Worm (Caenorhabditis elegans) whole organism, L1 larva: ENCODE measurements around the gene F09G2.1.

ENCODE experiments used
- C04F5.9 ChIP-seq: sonication (generic microtip); optimal IDR thresholded peaks from 2 replicates; lab custom pipeline; 2016; ENCODE audit warnings: missing genetic modification characterization, missing compliant biosample characterization
- C16A3.4 ChIP-seq: fragments of 150-350 bp; optimal IDR thresholded peaks from 2 replicates; lab custom pipeline; 2014; ENCODE audit warnings: missing biosample characterization, missing genetic modification characterization
- F16B12.6 ChIP-seq: fragments of 150-350 bp; optimal IDR thresholded peaks from 2 replicates; lab custom pipeline; 2014; ENCODE audit warnings: missing biosample characterization, missing genetic modification characterization
- Y116A8C.19 ChIP-seq: sonication (generic microtip); optimal IDR thresholded peaks from 2 replicates; lab custom pipeline; 2016; ENCODE audit warnings: missing compliant biosample characterization, missing genetic modification characterization, borderline replicate concordance
- ama-1 ChIP-seq: fragments of 150-350 bp; optimal IDR thresholded peaks from 2 replicates; lab custom pipeline; 2014
- blmp-1 ChIP-seq: fragments of 150-350 bp; optimal IDR thresholded peaks from 2 replicates; lab custom pipeline; 2014; ENCODE audit warnings: missing biosample characterization, missing genetic modification characterization
- ceh-63 ChIP-seq: fragments of 200-800 bp; sonication (Bioruptor generic); optimal IDR thresholded peaks from 2 replicates; lab custom pipeline; 2018; ENCODE audit warnings: mild to moderate bottlenecking, missing genetic modification characterization, missing compliant biosample characterization
- ces-1 ChIP-seq: fragments of 150-350 bp; optimal IDR thresholded peaks from 2 replicates; lab custom pipeline; 2014; ENCODE audit warnings: missing biosample characterization, missing genetic modification reagents, missing genetic modification characterization
- dpl-1 ChIP-seq, 3 experiments: fragments of 150-350 bp in 2 of 3; sonication (generic microtip) in 1 of 3; optimal IDR thresholded peaks; 2 replicates each; lab custom pipeline; 2014 to 2017; ENCODE audit warnings: missing biosample characterization in 3 of 3, missing genetic modification characterization in 3 of 3, missing genetic modification reagents in 3 of 3
- dsc-1 ChIP-seq: sonication (generic microtip); optimal IDR thresholded peaks from 2 replicates; lab custom pipeline; 2016; ENCODE audit warnings: mild to moderate bottlenecking, missing genetic modification characterization, missing compliant biosample characterization
- efl-1 ChIP-seq, 4 experiments: fragments of 150-350 bp; optimal IDR thresholded peaks in 3 of 4; peaks in 1 of 4; 1 replicate in 1 of 4; 2 replicates in 3 of 4; lab custom pipeline; 2014; ENCODE audit warnings: missing biosample characterization in 2 of 4, missing genetic modification characterization in 2 of 4, missing genetic modification reagents in 2 of 4
- efl-3 ChIP-seq: fragments of 200-800 bp; sonication (Bioruptor generic); optimal IDR thresholded peaks from 2 replicates; lab custom pipeline; 2018; ENCODE audit warnings: mild to moderate bottlenecking, missing genetic modification characterization, missing compliant biosample characterization
- egl-27 ChIP-seq, 2 experiments: fragments of 150-350 bp in 1 of 2; sonication (generic microtip); optimal IDR thresholded peaks; 3 replicates each; lab custom pipeline; 2017 to 2018; ENCODE audit warnings: missing biosample characterization in 2 of 2, missing genetic modification characterization in 2 of 2, missing genetic modification reagents in 2 of 2
- ets-5 ChIP-seq: fragments of 200-800 bp; sonication (Bioruptor generic); IDR thresholded peaks from 2 replicates; pipeline ENCODE4 v1.3.6; 2022; ENCODE audit warnings: missing genetic modification characterization, missing compliant biosample characterization
- irx-1 ChIP-seq: sonication (generic microtip); optimal IDR thresholded peaks from 2 replicates; lab custom pipeline; 2016; ENCODE audit warnings: missing genetic modification characterization, missing compliant biosample characterization
- jun-1 ChIP-seq: fragments of 150-350 bp; optimal IDR thresholded peaks from 2 replicates; lab custom pipeline; 2014; ENCODE audit warnings: missing biosample characterization, missing genetic modification reagents, missing genetic modification characterization
- lin-13 ChIP-seq: fragments of 150-350 bp; optimal IDR thresholded peaks from 2 replicates; lab custom pipeline; 2014; ENCODE audit warnings: missing biosample characterization, missing genetic modification reagents, missing genetic modification characterization
- lin-15B ChIP-seq: fragments of 150-350 bp; sonication (generic microtip); optimal IDR thresholded peaks from 3 replicates; lab custom pipeline; 2014; ENCODE audit warnings: missing biosample characterization, missing genetic modification characterization
- lir-3 ChIP-seq: sonication (generic microtip); optimal IDR thresholded peaks from 2 replicates; lab custom pipeline; 2016; ENCODE audit warnings: mild to moderate bottlenecking, missing genetic modification characterization, moderate library complexity, missing compliant biosample characterization; ENCODE audit not compliant: poor library complexity
- lsy-2 ChIP-seq, 2 experiments: fragments of 150-350 bp; optimal IDR thresholded peaks; 2 replicates each; lab custom pipeline; 2014; ENCODE audit warnings: missing biosample characterization in 2 of 2, missing genetic modification characterization in 2 of 2
- mdl-1 ChIP-seq, 2 experiments: fragments of 150-350 bp; optimal IDR thresholded peaks; 2 replicates each; lab custom pipeline; 2014 to 2017; ENCODE audit warnings: missing biosample characterization in 2 of 2, missing genetic modification characterization in 2 of 2, inconsistent platforms in 1 of 2
- mef-2 ChIP-seq: fragments of 150-350 bp; optimal IDR thresholded peaks from 2 replicates; lab custom pipeline; 2014; ENCODE audit warnings: missing biosample characterization, missing genetic modification characterization
- nhr-11 ChIP-seq: fragments of 150-350 bp; optimal IDR thresholded peaks from 2 replicates; lab custom pipeline; 2014; ENCODE audit warnings: missing biosample characterization, missing genetic modification characterization
- nhr-12 ChIP-seq: sonication (generic microtip); optimal IDR thresholded peaks from 2 replicates; lab custom pipeline; 2017; ENCODE audit warnings: missing biosample characterization, missing genetic modification characterization
- nhr-20 ChIP-seq: sonication (generic microtip); optimal IDR thresholded peaks from 2 replicates; lab custom pipeline; 2016; ENCODE audit warnings: mild to moderate bottlenecking, missing genetic modification characterization, missing compliant biosample characterization
- nhr-28 ChIP-seq: fragments of 150-350 bp; optimal IDR thresholded peaks from 2 replicates; lab custom pipeline; 2014; ENCODE audit warnings: missing biosample characterization, missing genetic modification characterization
- nhr-47 ChIP-seq: sonication (generic microtip); optimal IDR thresholded peaks from 2 replicates; lab custom pipeline; 2016; ENCODE audit warnings: mild to moderate bottlenecking, missing genetic modification characterization, moderate library complexity, missing compliant biosample characterization
- nhr-76 ChIP-seq: sonication (generic microtip); optimal IDR thresholded peaks from 2 replicates; lab custom pipeline; 2017; ENCODE audit warnings: missing biosample characterization, missing genetic modification characterization
- nhr-84 ChIP-seq: sonication (generic microtip); optimal IDR thresholded peaks from 2 replicates; lab custom pipeline; 2017; ENCODE audit warnings: missing biosample characterization, missing genetic modification characterization
- nhr-85 ChIP-seq: sonication (generic microtip); peaks from one replicate; lab custom pipeline; 2016; ENCODE audit warnings: missing genetic modification characterization, inconsistent platforms, missing compliant biosample characterization
- nhr-90 ChIP-seq: sonication (generic microtip); optimal IDR thresholded peaks from 2 replicates; lab custom pipeline; 2016; ENCODE audit warnings: mild to moderate bottlenecking, missing genetic modification characterization, missing compliant biosample characterization; ENCODE audit not compliant: poor library complexity
- pag-3 ChIP-seq: sonication (generic microtip); optimal IDR thresholded peaks from 2 replicates; lab custom pipeline; 2017; ENCODE audit warnings: missing genetic modification characterization, mild to moderate bottlenecking, missing compliant biosample characterization, antibody characterized with exemption, borderline replicate concordance; ENCODE audit not compliant: insufficient read depth
- pax-3 ChIP-seq: fragments of 200-800 bp; sonication (Bioruptor generic); optimal IDR thresholded peaks from 2 replicates; lab custom pipeline; 2018; ENCODE audit warnings: mild to moderate bottlenecking, missing genetic modification characterization, moderate library complexity, missing compliant biosample characterization
- pqm-1 ChIP-seq: sonication (generic microtip); optimal IDR thresholded peaks from 3 replicates; lab custom pipeline; 2017; ENCODE audit warnings: missing biosample characterization, missing genetic modification characterization
- skn-1 ChIP-seq: fragments of 150-350 bp; optimal IDR thresholded peaks from 2 replicates; lab custom pipeline; 2014; ENCODE audit warnings: missing biosample characterization, missing genetic modification characterization
- snpc-4 ChIP-seq: fragments of 150-350 bp; optimal IDR thresholded peaks from 2 replicates; lab custom pipeline; 2014; ENCODE audit warnings: missing biosample characterization, missing genetic modification characterization
- snu-23 ChIP-seq: sonication (generic microtip); optimal IDR thresholded peaks from 2 replicates; lab custom pipeline; 2016; ENCODE audit warnings: missing genetic modification characterization, missing compliant biosample characterization
- sox-4 ChIP-seq: sonication (generic microtip); optimal IDR thresholded peaks from 2 replicates; lab custom pipeline; 2016; ENCODE audit warnings: missing genetic modification characterization, missing compliant biosample characterization
- sptf-1 ChIP-seq: fragments of 150-350 bp; optimal IDR thresholded peaks from 2 replicates; lab custom pipeline; 2014; ENCODE audit warnings: missing biosample characterization, missing genetic modification characterization
- sup-37 ChIP-seq: fragments of 200-800 bp; sonication (Bioruptor generic); optimal IDR thresholded peaks from 2 replicates; lab custom pipeline; 2018; ENCODE audit warnings: mild to moderate bottlenecking, missing genetic modification characterization, missing compliant biosample characterization
- swsn-7 ChIP-seq: sonication (generic microtip); optimal IDR thresholded peaks from 2 replicates; lab custom pipeline; 2016; ENCODE audit warnings: missing genetic modification characterization, missing compliant biosample characterization
- tlp-1 ChIP-seq: fragments of 150-350 bp; optimal IDR thresholded peaks from 2 replicates; lab custom pipeline; 2014; ENCODE audit warnings: missing biosample characterization, missing genetic modification characterization
- unc-130 ChIP-seq: fragments of 150-350 bp; optimal IDR thresholded peaks from 2 replicates; lab custom pipeline; 2017; ENCODE audit warnings: missing biosample characterization, missing genetic modification characterization, inconsistent platforms
- xbp-1 ChIP-seq: sonication (generic microtip); optimal IDR thresholded peaks from 2 replicates; lab custom pipeline; 2016; ENCODE audit warnings: missing genetic modification characterization, missing compliant biosample characterization
- ztf-11 ChIP-seq, 2 experiments: sonication (generic microtip); optimal IDR thresholded peaks; 2 replicates each; lab custom pipeline; 2016 to 2017; ENCODE audit warnings: missing genetic modification characterization in 2 of 2, missing biosample characterization in 1 of 2, missing compliant biosample characterization in 1 of 2
- ztf-4 ChIP-seq: fragments of 150-350 bp; optimal IDR thresholded peaks from 2 replicates; lab custom pipeline; 2014; ENCODE audit warnings: missing biosample characterization, missing genetic modification characterization

F09G2.1 gene

DNA sequence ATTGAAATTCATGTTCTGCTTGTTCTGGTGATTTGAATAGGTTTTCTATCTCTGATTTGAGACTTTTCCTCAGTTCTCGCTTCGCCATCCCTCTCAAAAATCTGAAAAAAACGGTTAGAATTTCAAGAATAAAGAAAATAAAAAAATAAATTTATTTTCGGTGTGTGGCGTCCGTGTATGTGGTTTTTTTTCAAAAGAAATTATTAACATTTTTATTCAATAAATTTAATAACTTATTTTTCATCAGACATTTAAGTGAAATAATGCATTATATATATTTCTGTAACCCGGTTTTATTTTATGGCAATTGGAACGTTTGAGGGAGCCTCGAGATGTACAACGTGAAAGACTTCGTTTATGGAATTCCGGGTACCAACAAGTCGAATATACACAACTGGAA, 34.7 kb downstream of the F09G2.1 start, which contains the start of gene C05C8.5:
Gene C05C8.5, minus strand, starts transcription at position 101 of the 400 bp plus-strand sequence.
- TF ChIP-seq C04F5.9 (tag; lab: Kevin White, UChicago) (no peak), nhr-76 (tag; lab: Kevin White, UChicago) (no peak), pqm-1 (no peak), blmp-1 (tag; lab: Kevin White, UChicago) (no peak), ztf-4 (tag; lab: Kevin White, UChicago) (no peak), ztf-11 (tag; optimal IDR thresholded peaks at IDR 0.05; lab: Kevin White, UChicago) (no peak), nhr-11 (tag; lab: Kevin White, UChicago) (no peak), dpl-1 (GFP tag; optimal IDR thresholded peaks at IDR 0.05; lab: Kevin White, UChicago) (no peak), snpc-4 (tag; lab: Kevin White, UChicago) (no peak), nhr-90 (tag; lab: Kevin White, UChicago) (no peak), unc-130 (tag; lab: Kevin White, UChicago) (no peak), efl-1 (optimal IDR thresholded peaks at IDR 0.05; lab: Kevin White, UChicago) (no peak), efl-1 (GFP tag; optimal IDR thresholded peaks at IDR 0.05 in 1 of 2; lab: Kevin White, UChicago) (no peak), Y116A8C.19 (tag; lab: Kevin White, UChicago) (no peak), nhr-84 (tag; lab: Kevin White, UChicago) (no peak), dsc-1 (tag; lab: Kevin White, UChicago) (no peak)

DNA sequence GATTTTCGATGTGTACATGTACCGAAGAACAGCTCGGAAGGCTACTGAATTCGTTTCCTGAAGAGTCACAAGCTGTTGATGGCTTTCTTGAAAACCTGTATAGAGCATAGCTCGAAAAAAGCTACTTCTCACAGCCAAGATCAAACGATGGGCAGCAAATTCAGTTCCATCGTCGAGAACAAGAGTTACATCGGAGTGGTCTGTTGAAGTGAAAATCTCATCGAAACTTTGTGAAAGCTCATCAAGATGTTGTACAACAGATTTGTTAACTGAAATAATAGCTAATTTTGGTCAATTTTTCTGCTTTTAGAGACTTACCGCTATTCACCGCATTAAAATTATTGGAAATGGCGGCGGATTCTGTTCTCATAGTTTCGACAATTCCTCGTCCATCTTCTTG, 36.7 kb downstream of the F09G2.1 start:
- no peak for TF ChIP-seq swsn-7 (tag; lab: Kevin White, UChicago)
- no peak for TF ChIP-seq blmp-1 (tag; lab: Kevin White, UChicago)
- no peak for TF ChIP-seq efl-1 (optimal IDR thresholded peaks at IDR 0.05; lab: Kevin White, UChicago)
- peak in 1 of 2 experiments; percentile 93 for TF ChIP-seq efl-1 (GFP tag; optimal IDR thresholded peaks at IDR 0.05 in 1 of 2; lab: Kevin White, UChicago)
- no peak for TF ChIP-seq ceh-63
- no peak for TF ChIP-seq mdl-1 (tag; optimal IDR thresholded peaks at IDR 0.05; lab: Kevin White, UChicago)
- no peak for TF ChIP-seq ztf-4 (tag; lab: Kevin White, UChicago)
- no peak for TF ChIP-seq lin-13 (GFP tag; lab: Kevin White, UChicago)
- TF ChIP-seq, all 84 proteins: peak for 1

DNA sequence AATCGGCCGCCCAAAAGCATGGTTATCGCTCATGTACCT, 36.9 kb downstream of the F09G2.1 start, which contains the start of gene hpo-9:
Gene hpo-9, minus strand, starts transcription at position 37 of the 39 bp plus-strand sequence.
- TF ChIP-seq dsc-1 (tag; lab: Kevin White, UChicago) (no peak), pax-3 (tag; lab: Kevin White, UChicago) (no peak), irx-1 (tag; lab: Kevin White, UChicago) (no peak), sup-37 (no peak), lin-15B (tag; lab: Kevin White, UChicago) (no peak), sptf-1 (tag; lab: Kevin White, UChicago) (no peak), nhr-85 (tag; lab: Kevin White, UChicago) (no peak), snu-23 (GFP tag; lab: Kevin White, UChicago) (no peak), nhr-47 (no peak)

DNA sequence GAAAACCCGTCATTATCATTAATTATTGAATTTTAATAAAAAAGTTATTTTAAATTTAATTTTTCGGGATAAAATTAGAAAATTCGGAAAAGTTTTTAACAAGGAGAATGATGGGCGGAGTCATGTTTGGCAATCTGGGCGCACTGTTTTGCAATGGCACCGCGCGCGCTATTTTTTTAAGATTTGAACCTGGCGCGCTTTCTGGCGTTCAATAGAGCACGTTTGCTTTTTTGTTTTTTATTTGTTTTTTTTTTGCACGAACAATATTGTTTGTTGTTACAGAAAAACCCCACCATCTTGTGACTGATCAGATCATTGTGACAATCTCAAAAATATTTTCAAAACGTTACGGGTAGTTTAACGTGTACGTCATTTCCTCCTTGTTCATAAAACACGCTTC, 37.1 kb downstream of the F09G2.1 start, which contains the start of gene hyls-1:
Gene hyls-1, plus strand, starts transcription at position 249 of the 400 bp plus-strand sequence.
- no peak for TF ChIP-seq pag-3 (tag; lab: Kevin White, UChicago)
- no peak for TF ChIP-seq nhr-76 (tag; lab: Kevin White, UChicago)
- peak; percentile 35 for TF ChIP-seq sup-37
- TF ChIP-seq lin-15B (tag; lab: Kevin White, UChicago), result peak; percentile 89
- no peak for TF ChIP-seq tlp-1 (tag; lab: Kevin White, UChicago)
- peak; percentile 88 for TF ChIP-seq lsy-2 (tag; optimal IDR thresholded peaks at IDR 0.05; lab: Kevin White, UChicago)
- no peak for TF ChIP-seq sptf-1 (tag; lab: Kevin White, UChicago)
- no peak for TF ChIP-seq pax-3 (tag; lab: Kevin White, UChicago)
- TF ChIP-seq C16A3.4 (tag; lab: Kevin White, UChicago), result peak; percentile 89
- peak; percentile 8 for TF ChIP-seq sox-4 (tag; lab: Kevin White, UChicago)
- TF ChIP-seq unc-130 (tag; lab: Kevin White, UChicago), result peak; percentile 78
- no peak for TF ChIP-seq egl-27 (tag; optimal IDR thresholded peaks at IDR 0.05; lab: Kevin White, UChicago)
- no peak for TF ChIP-seq nhr-12 (tag; lab: Kevin White, UChicago)
- TF ChIP-seq nhr-90 (tag; lab: Kevin White, UChicago), result peak; percentile 89
- TF ChIP-seq efl-3, result no peak
- peak in 1 of 2 experiments; percentile 77 for TF ChIP-seq mdl-1 (tag; optimal IDR thresholded peaks at IDR 0.05; lab: Kevin White, UChicago)
- no peak for TF ChIP-seq ces-1
- TF ChIP-seq skn-1, result peak; percentile 95
- TF ChIP-seq xbp-1, result peak; percentile 88
- peak; percentile 64 for TF ChIP-seq jun-1 (tag; lab: Kevin White, UChicago)
- peak; percentile 91 for TF ChIP-seq nhr-20 (tag; lab: Kevin White, UChicago)
- TF ChIP-seq ztf-4 (tag; lab: Kevin White, UChicago), result peak; percentile 38
- peak; percentile 40 for TF ChIP-seq F16B12.6 (tag; lab: Kevin White, UChicago)
- no peak for TF ChIP-seq nhr-28 (tag; lab: Kevin White, UChicago)
- TF ChIP-seq ets-5 (GFP tag; lab: Robert Waterston, UW), result no peak
- no peak for TF ChIP-seq ama-1 (lab: Kevin White, UChicago)
- no peak for TF ChIP-seq mef-2 (tag; lab: Kevin White, UChicago)
- peak; percentile 74 for TF ChIP-seq lir-3 (tag; lab: Kevin White, UChicago)
- peak; percentile 92 for TF ChIP-seq nhr-47
